Fruit fly (Drosophila melanogaster) whole organism, embryonic: Measurements from ENCODE around the gene CG10116.
A peak's percentile ranks its signal among the peaks of the same experiment; 100 is the strongest.

Source experiments
- CG10543 ChIP-seq: fragments of 200-800 bp; sonication (Bioruptor generic); optimal IDR thresholded peaks from 3 replicates; lab custom pipeline; 2017; ENCODE audit warnings: missing biosample characterization, mild to moderate bottlenecking, missing genetic modification characterization, moderate library complexity
- CG11247 ChIP-seq: fragments of 200-800 bp; sonication (Bioruptor generic); IDR thresholded peaks from 2 replicates; pipeline ENCODE4 v1.3.6; 2022; ENCODE audit warnings: missing biosample characterization, missing genetic modification characterization
- CG12104 ChIP-seq: fragments of 200-800 bp; sonication (Bioruptor generic); optimal IDR thresholded peaks from 3 replicates; lab custom pipeline; 2016; ENCODE audit warnings: missing biosample characterization, missing genetic modification characterization
- CG12744 ChIP-seq: fragments of 200-800 bp; sonication (Bioruptor generic); optimal IDR thresholded peaks from 2 replicates; lab custom pipeline; 2016; ENCODE audit warnings: missing biosample characterization, missing genetic modification characterization
- CG13123 ChIP-seq: fragments of 200-800 bp; sonication (Bioruptor generic); optimal IDR thresholded peaks from 2 replicates; lab custom pipeline; 2016; ENCODE audit warnings: missing biosample characterization, missing genetic modification characterization
- CG15601 ChIP-seq: fragments of 200-800 bp; sonication (Bioruptor generic); optimal IDR thresholded peaks from 3 replicates; lab custom pipeline; 2019; ENCODE audit warnings: missing biosample characterization, mild to moderate bottlenecking, missing genetic modification characterization, moderate library complexity
- CG1647 ChIP-seq: fragments of 200-800 bp; sonication (Bioruptor generic); optimal IDR thresholded peaks from 3 replicates; lab custom pipeline; 2016; ENCODE audit warnings: missing biosample characterization, missing genetic modification characterization
- CG17912 ChIP-seq: fragments of 200-800 bp; sonication (Bioruptor generic); optimal IDR thresholded peaks from 2 replicates; lab custom pipeline; 2018; ENCODE audit warnings: missing biosample characterization, mild to moderate bottlenecking, missing genetic modification characterization
- CG1792 ChIP-seq: fragments of 200-800 bp; sonication (Bioruptor generic); optimal IDR thresholded peaks from 2 replicates; lab custom pipeline; 2016; ENCODE audit warnings: missing biosample characterization, missing genetic modification characterization
- CG2712 ChIP-seq: fragments of 200-800 bp; optimal IDR thresholded peaks from 3 replicates; lab custom pipeline; 2019; ENCODE audit warnings: missing biosample characterization, mild to moderate bottlenecking, missing genetic modification characterization, moderate library complexity
- CG32772 ChIP-seq: fragments of 200-800 bp; sonication (Bioruptor generic); IDR thresholded peaks from 2 replicates; pipeline ENCODE4 v1.3.6; 2022; ENCODE audit warnings: missing biosample characterization, missing genetic modification characterization
- CG34376 ChIP-seq: fragments of 200-800 bp; sonication (Bioruptor generic); optimal IDR thresholded peaks from 2 replicates; lab custom pipeline; 2018; ENCODE audit warnings: missing biosample characterization, mild to moderate bottlenecking, missing genetic modification characterization
- CG3726 ChIP-seq: fragments of 200-800 bp; sonication (Bioruptor generic); IDR thresholded peaks from 3 replicates; pipeline ENCODE4, ENCODE4 v1.3.6; 2022; ENCODE audit warnings: missing biosample characterization, missing genetic modification characterization
- CG4820 ChIP-seq: fragments of 200-800 bp; sonication (Bioruptor generic); optimal IDR thresholded peaks from 3 replicates; lab custom pipeline; 2016; ENCODE audit warnings: missing biosample characterization, missing genetic modification characterization
- CG6175 ChIP-seq: fragments of 200-800 bp; sonication (Bioruptor generic); IDR thresholded peaks from 3 replicates; pipeline ENCODE4 v1.3.6; 2022; ENCODE audit warnings: missing biosample characterization, missing genetic modification characterization
- CG7987 ChIP-seq: fragments of 200-800 bp; sonication (Bioruptor generic); optimal IDR thresholded peaks from 2 replicates; lab custom pipeline; 2018; ENCODE audit warnings: missing biosample characterization, mild to moderate bottlenecking, missing genetic modification characterization, moderate library complexity
- CG8089 ChIP-seq: fragments of 200-800 bp; sonication (Bioruptor generic); optimal IDR thresholded peaks from 3 replicates; lab custom pipeline; 2016; ENCODE audit warnings: missing biosample characterization, missing genetic modification characterization
- CG9437 ChIP-seq: fragments of 200-800 bp; sonication (Bioruptor generic); optimal IDR thresholded peaks from 2 replicates; lab custom pipeline; 2018; ENCODE audit warnings: missing biosample characterization, mild to moderate bottlenecking, missing genetic modification characterization
- D19A ChIP-seq: fragments of 200-800 bp; optimal IDR thresholded peaks from 3 replicates; lab custom pipeline; 2019; ENCODE audit warnings: missing biosample characterization, mild to moderate bottlenecking, missing genetic modification characterization, moderate library complexity
- D19B ChIP-seq: fragments of 200-800 bp; sonication (Bioruptor generic); optimal IDR thresholded peaks from 2 replicates; lab custom pipeline; 2017; ENCODE audit warnings: missing biosample characterization, mild to moderate bottlenecking, missing genetic modification characterization
- Dfd ChIP-seq, 2 experiments: fragments of >200 bp; optimal IDR thresholded peaks; 2 replicates each; lab custom pipeline; 2017; ENCODE audit warnings: missing biosample characterization in 2 of 2, missing genetic modification characterization in 2 of 2
- Elba2 ChIP-seq: fragments of 200-800 bp; sonication (Bioruptor generic); optimal IDR thresholded peaks from 3 replicates; lab custom pipeline; 2016; ENCODE audit warnings: missing biosample characterization, missing genetic modification characterization
- Fer1 ChIP-seq: fragments of 200-800 bp; sonication (Bioruptor generic); optimal IDR thresholded peaks from 2 replicates; lab custom pipeline; 2017; ENCODE audit warnings: missing biosample characterization, mild to moderate bottlenecking, missing genetic modification characterization
- Gsc ChIP-seq: fragments of 200-800 bp; sonication (Bioruptor generic); IDR thresholded peaks from 2 replicates; pipeline ENCODE4 v1.3.6; 2022; ENCODE audit warnings: missing biosample characterization, missing genetic modification characterization
- HmgD ChIP-seq: fragments of 200-800 bp; sonication (Bioruptor generic); optimal IDR thresholded peaks from 3 replicates; lab custom pipeline; 2016; ENCODE audit warnings: missing biosample characterization, missing genetic modification characterization
- Oli ChIP-seq: fragments of 200-800 bp; sonication (Bioruptor generic); optimal IDR thresholded peaks from 2 replicates; lab custom pipeline; 2018; ENCODE audit warnings: missing biosample characterization, mild to moderate bottlenecking, missing genetic modification characterization, moderate library complexity
- Ravus ChIP-seq: fragments of 200-800 bp; sonication (Bioruptor generic); IDR thresholded peaks from 2 replicates; pipeline ENCODE4 v1.3.6; 2022; ENCODE audit warnings: missing biosample characterization, missing genetic modification characterization
- Sin3A ChIP-seq: fragments of >200 bp; optimal IDR thresholded peaks from 2 replicates; lab custom pipeline; 2018
- Tbp ChIP-seq: fragments of >200 bp; optimal IDR thresholded peaks from 2 replicates; lab custom pipeline; 2018; ENCODE audit warnings: missing biosample characterization, missing genetic modification characterization
- Usf ChIP-seq: fragments of 200-800 bp; sonication (Bioruptor generic); optimal IDR thresholded peaks from 2 replicates; lab custom pipeline; 2017; ENCODE audit warnings: missing genotype, missing biosample characterization, missing genetic modification characterization
- amos ChIP-seq: fragments of 200-800 bp; sonication (Bioruptor generic); IDR thresholded peaks from 2 replicates; pipeline ENCODE4 v1.3.6; 2022; ENCODE audit warnings: missing biosample characterization, missing genetic modification characterization; ENCODE audit not compliant: partially characterized antibody
- aop ChIP-seq: fragments of 200-800 bp; sonication (Bioruptor generic); IDR thresholded peaks from 2 replicates; pipeline ENCODE4 v1.3.6; 2022; ENCODE audit warnings: missing biosample characterization, missing genetic modification characterization
- bbx ChIP-seq: fragments of 200-800 bp; sonication (Bioruptor generic); IDR thresholded peaks from 2 replicates; pipeline ENCODE4 v1.3.6; 2022; ENCODE audit warnings: missing biosample characterization, missing genetic modification characterization; ENCODE audit not compliant: partially characterized antibody
- cas ChIP-seq: fragments of 200-800 bp; sonication (Bioruptor generic); IDR thresholded peaks from 2 replicates; pipeline ENCODE4 v1.3.6; 2022; ENCODE audit warnings: missing biosample characterization, missing genetic modification characterization
- danr ChIP-seq: fragments of 200-800 bp; sonication (Bioruptor generic); IDR thresholded peaks from 2 replicates; pipeline ENCODE4 v1.3.6; 2022; ENCODE audit warnings: missing biosample characterization, missing genetic modification characterization
- fd96Cb ChIP-seq: fragments of 200-800 bp; sonication (Bioruptor generic); optimal IDR thresholded peaks from 2 replicates; lab custom pipeline; 2018; ENCODE audit warnings: missing biosample characterization, mild to moderate bottlenecking, missing genetic modification characterization, moderate library complexity
- gcm2 ChIP-seq: fragments of 200-800 bp; sonication (Bioruptor generic); optimal IDR thresholded peaks from 2 replicates; lab custom pipeline; 2016; ENCODE audit warnings: missing biosample characterization, missing genetic modification characterization
- grn ChIP-seq: fragments of 200-800 bp; sonication (Bioruptor generic); optimal IDR thresholded peaks from 3 replicates; lab custom pipeline; 2017; ENCODE audit warnings: missing biosample characterization, missing genetic modification characterization
- ken ChIP-seq: fragments of 200-800 bp; sonication (Bioruptor generic); IDR thresholded peaks from 3 replicates; pipeline ENCODE4 v1.3.6; 2022; ENCODE audit warnings: missing biosample characterization, missing genetic modification characterization
- knrl ChIP-seq: fragments of 200-800 bp; sonication (Bioruptor generic); IDR thresholded peaks from 3 replicates; pipeline ENCODE4 v1.3.6; 2022; ENCODE audit warnings: missing biosample characterization, missing genetic modification characterization; ENCODE audit not compliant: partially characterized antibody
- mam ChIP-seq: fragments of 200-800 bp; sonication (Bioruptor generic); optimal IDR thresholded peaks from 3 replicates; lab custom pipeline; 2016; ENCODE audit warnings: missing biosample characterization, missing genetic modification characterization
- pb ChIP-seq: fragments of 200-800 bp; sonication (Bioruptor generic); optimal IDR thresholded peaks from 3 replicates; lab custom pipeline; 2016; ENCODE audit warnings: missing biosample characterization, missing genetic modification characterization
- psq ChIP-seq: fragments of 200-800 bp; sonication (Bioruptor generic); optimal IDR thresholded peaks from 2 replicates; lab custom pipeline; 2017; ENCODE audit warnings: missing biosample characterization, missing genetic modification characterization
- salm ChIP-seq: fragments of 200-800 bp; sonication (Bioruptor generic); optimal IDR thresholded peaks from 2 replicates; lab custom pipeline; 2018; ENCODE audit warnings: missing biosample characterization, mild to moderate bottlenecking, missing genetic modification characterization
- sens ChIP-seq: fragments of 200-800 bp; sonication (Bioruptor generic); peaks from one replicate; lab custom pipeline; 2016; ENCODE audit warnings: missing biosample characterization, missing genetic modification characterization
- seq ChIP-seq: fragments of 200-800 bp; sonication (Bioruptor generic); IDR thresholded peaks from 2 replicates; pipeline ENCODE4 v1.3.6; 2022; ENCODE audit warnings: missing biosample characterization, missing genetic modification characterization
- usp ChIP-seq: fragments of >200 bp; optimal IDR thresholded peaks from 2 replicates; lab custom pipeline; 2017; ENCODE audit warnings: missing biosample characterization, missing genetic modification characterization
- vnd ChIP-seq: fragments of 200-800 bp; sonication (Bioruptor generic); IDR thresholded peaks from 3 replicates; pipeline ENCODE4 v1.3.6; 2022; ENCODE audit warnings: missing biosample characterization, missing genetic modification characterization; ENCODE audit not compliant: partially characterized antibody
- zen ChIP-seq: fragments of 200-800 bp; sonication (Bioruptor generic); optimal IDR thresholded peaks from 3 replicates; lab custom pipeline; 2018; ENCODE audit warnings: missing biosample characterization, mild to moderate bottlenecking, missing genetic modification characterization, moderate library complexity

The CG10116 gene

DNA sequence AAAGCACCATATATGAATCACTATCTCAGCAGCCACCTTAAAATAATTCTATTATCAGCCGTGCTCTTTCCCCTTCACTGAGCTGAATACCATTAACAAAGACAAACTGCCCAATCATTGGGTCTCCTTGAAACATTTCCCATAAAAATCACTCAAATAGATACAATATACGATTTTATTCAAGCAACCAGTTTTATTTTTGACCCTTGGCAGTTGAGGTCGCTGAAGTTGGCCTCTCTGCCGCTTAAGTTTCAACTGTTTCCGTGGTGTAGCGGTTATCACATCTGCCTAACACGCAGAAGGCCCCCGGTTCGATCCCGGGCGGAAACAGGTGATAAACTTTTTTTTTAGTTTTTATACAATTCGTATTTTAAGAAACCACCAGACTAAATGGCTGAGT, 24.2 kb downstream of the CG10116 start (continued):
- TF ChIP-seq Tbp (no peak), CG9437 (GFP tag; lab: Kevin White, UChicago) (no peak), Elba2 (GFP tag; lab: Kevin White, UChicago) (no peak), zen (tag; lab: Kevin White, UChicago) (no peak), CG7987 (GFP tag; lab: Kevin White, UChicago) (no peak), D19A (tag; lab: Kevin White, UChicago) (no peak), Sin3A (lab: Kevin White, UChicago) (no peak), mam (GFP tag; lab: Kevin White, UChicago) (no peak), CG12744 (no peak), CG2712 (no peak), danr (no peak), CG13123 (GFP tag; lab: Kevin White, UChicago) (no peak), seq (GFP tag; lab: Robert Waterston, UW) (no peak), CG4820 (GFP tag; lab: Kevin White, UChicago) (no peak), CG1647 (GFP tag; lab: Kevin White, UChicago) (no peak), Ravus (no peak), cas (GFP tag; lab: Robert Waterston, UW) (no peak), usp (GFP tag; lab: Kevin White, UChicago) (no peak), pb (GFP tag; lab: Kevin White, UChicago) (no peak), ken (no peak), Fer1 (GFP tag; lab: Kevin White, UChicago) (no peak), Dfd (GFP tag; optimal IDR thresholded peaks at IDR 0.05; lab: Kevin White, UChicago) (no peak), D19B (GFP tag; lab: Kevin White, UChicago) (no peak), gcm2 (GFP tag; lab: Kevin White, UChicago) (no peak), HmgD (GFP tag; lab: Kevin White, UChicago) (no peak), CG32772 (GFP tag; lab: Robert Waterston, UW) (no peak), vnd (GFP tag; lab: Robert Waterston, UW) (peak; percentile 25; the same call in 1 of the 3 replicates), CG15601 (no peak), Gsc (GFP tag; lab: Robert Waterston, UW) (no peak), CG10543 (no peak), CG3726 (no peak), CG1792 (GFP tag; lab: Kevin White, UChicago) (no peak), knrl (GFP tag; lab: Robert Waterston, UW) (peak; percentile 19; the same call in 2 of the 3 replicates), grn (GFP tag; lab: Kevin White, UChicago) (no peak), amos (GFP tag; lab: Robert Waterston, UW) (peak; percentile 79), aop (no peak), CG12104 (GFP tag; lab: Kevin White, UChicago) (no peak), CG17912 (GFP tag; lab: Kevin White, UChicago) (no peak), CG8089 (no peak), sens (GFP tag; lab: Kevin White, UChicago) (peak; percentile 54), CG11247 (GFP tag; lab: Robert Waterston, UW) (no peak), salm (tag; lab: Kevin White, UChicago) (no peak), bbx (GFP tag; lab: Robert Waterston, UW) (peak; percentile 70; the same call in 1 of the 2 replicates), Usf (GFP tag; lab: Kevin White, UChicago) (no peak), Oli (tag; lab: Kevin White, UChicago) (no peak), fd96Cb (no peak), CG34376 (GFP tag; lab: Kevin White, UChicago) (no peak), psq (GFP tag; lab: Kevin White, UChicago) (no peak), CG6175 (GFP tag; lab: Robert Waterston, UW) (no peak)
